Worm (Caenorhabditis elegans): ENCODE measurements around the gene cima-1.

ce11 chrIV:7663006-7663405, 11.7 kb downstream of the cima-1 start:
- no peak for TF ChIP-seq jun-1 (tag; optimal IDR thresholded peaks at IDR 0.05)
- no peak for TF ChIP-seq fos-1 (tag; optimal IDR thresholded peaks at IDR 0.05)
- TF ChIP-seq mdl-1 (tag; optimal IDR thresholded peaks at IDR 0.05): no peak
- TF ChIP-seq nhr-25 (tag; optimal IDR thresholded peaks at IDR 0.05; ENCODE audit: borderline replicate concordance, insufficient read depth): no peak
- TF ChIP-seq nhr-102 (tag; optimal IDR thresholded peaks at IDR 0.05): no peak
- no peak for TF ChIP-seq pqm-1 (tag; optimal IDR thresholded peaks at IDR 0.05)
- no peak for TF ChIP-seq F49E8.2 (tag; optimal IDR thresholded peaks at IDR 0.05; ENCODE audit: borderline replicate concordance)
- TF ChIP-seq unc-62 (GFP tag; optimal IDR thresholded peaks at IDR 0.05 in 1 of 2): peak in 1 of 2 experiments; percentile 82
- no peak for TF ChIP-seq unc-62 (tag; optimal IDR thresholded peaks at IDR 0.05)
- TF ChIP-seq attf-4 (tag; optimal IDR thresholded peaks at IDR 0.05): no peak
- TF ChIP-seq snpc-4 (tag; optimal IDR thresholded peaks at IDR 0.05): no peak
- no peak for TF ChIP-seq nhr-11 (tag; optimal IDR thresholded peaks at IDR 0.05)
- TF ChIP-seq lin-13 (GFP tag; optimal IDR thresholded peaks at IDR 0.05): no peak
- TF ChIP-seq hlh-30 (tag; optimal IDR thresholded peaks at IDR 0.05; ENCODE audit: insufficient read depth): no peak

Data from whole organism, L4 larva.